Worm (Caenorhabditis elegans): ENCODE measurements around the gene mix-1.

DNA sequence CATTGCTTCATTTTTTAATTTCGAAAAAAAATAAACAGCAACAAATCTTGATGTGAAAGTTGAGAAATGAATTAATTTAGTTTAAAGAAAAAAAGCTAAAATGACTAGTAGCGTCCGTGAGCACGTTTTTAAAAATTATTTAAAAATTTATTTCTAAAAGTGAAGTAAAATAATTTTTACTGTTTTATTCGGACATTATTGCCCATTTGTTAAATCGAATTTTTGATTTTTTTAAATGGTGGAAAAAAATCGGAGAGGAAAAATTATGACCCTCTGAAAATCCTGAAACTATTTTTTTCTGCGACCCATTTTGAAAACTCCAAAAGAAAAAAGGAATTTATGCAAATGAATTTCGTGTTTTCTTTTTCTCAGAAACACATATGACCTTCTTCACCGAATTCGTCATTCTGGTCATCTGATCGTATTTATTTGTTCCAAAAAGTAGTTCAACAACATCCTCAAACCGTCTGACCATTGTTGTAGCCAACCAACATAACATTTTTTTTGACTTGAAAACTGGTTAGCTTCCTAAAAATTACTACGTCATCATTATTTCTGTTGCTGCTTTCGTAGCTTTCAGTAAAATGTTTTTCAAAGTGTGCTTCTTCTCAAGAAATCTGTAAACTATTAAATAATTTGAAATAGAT is 61.9 kb downstream of the mix-1 start, which contains the start of gene F44F4.3:
- no peak for TF ChIP-seq him-1 (tag; optimal IDR thresholded peaks at IDR 0.05)
- TF ChIP-seq dao-5 (tag; optimal IDR thresholded peaks at IDR 0.05): no peak

Data from whole organism, L4/young adult.